Worm (Caenorhabditis elegans): ENCODE data around the gene syx-5.

DNA sequence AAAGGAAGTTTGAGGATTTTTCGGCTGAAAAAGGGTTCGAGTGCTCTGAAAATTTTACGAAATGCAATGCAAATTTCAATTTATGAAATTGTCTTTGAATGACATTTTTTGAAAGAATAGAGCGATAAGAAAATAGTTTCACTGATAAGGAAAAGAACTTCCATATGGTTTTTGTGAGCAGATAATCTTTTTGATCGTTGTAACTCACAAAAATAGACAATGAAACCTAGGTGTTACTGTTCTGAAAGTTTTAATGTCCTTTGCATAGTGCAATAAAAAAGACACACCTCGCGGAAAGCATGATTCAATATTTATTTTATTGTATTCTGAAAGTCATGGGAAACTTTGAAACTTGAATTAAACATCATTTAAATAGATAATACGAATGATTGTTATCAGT lies 47.8 kb upstream of the syx-5 start:
- TF ChIP-seq F57C9.4 (tag; optimal IDR thresholded peaks at IDR 0.05) (no peak), F37B4.10 (GFP tag; IDR thresholded peaks at IDR 0.05) (no peak), unc-62 (GFP tag; optimal IDR thresholded peaks at IDR 0.05) (no peak), snpc-4 (GFP tag; optimal IDR thresholded peaks at IDR 0.05) (no peak), snpc-4 (tag; optimal IDR thresholded peaks at IDR 0.05) (no peak), ZK185.1 (tag; optimal IDR thresholded peaks at IDR 0.05; ENCODE audit: poor library complexity, severe bottlenecking) (no peak), egl-18 (GFP tag; IDR thresholded peaks at IDR 0.05) (no peak), ceh-91 (GFP tag; IDR thresholded peaks at IDR 0.05) (no peak), dpff-1 (tag; optimal IDR thresholded peaks at IDR 0.05) (no peak)
